Worm (Caenorhabditis elegans) whole organism, L4 larva: Measurements from ENCODE around the gene rict-1.

Source experiments
- F44E2.7 ChIP-seq: fragments of 200-800 bp; sonication (Bioruptor generic); IDR thresholded peaks from 2 replicates; pipeline ENCODE4 v2.1.2; 2022; ENCODE audit warnings: missing genetic modification characterization, missing compliant biosample characterization
- F49E8.2 ChIP-seq: sonication (generic microtip); optimal IDR thresholded peaks from 2 replicates; lab custom pipeline; 2016; ENCODE audit warnings: missing compliant biosample characterization, mild to moderate bottlenecking, missing genetic modification characterization, borderline replicate concordance
- Y48G9A.11 ChIP-seq: fragments of 200-800 bp; sonication (Bioruptor generic); IDR thresholded peaks from 2 replicates; pipeline ENCODE4 v1.3.6; 2022; ENCODE audit warnings: missing genetic modification reagents, missing genetic modification characterization, missing compliant biosample characterization
- aha-1 ChIP-seq: fragments of 150-350 bp; peaks from one replicate; lab custom pipeline; 2014; ENCODE audit warnings: missing biosample characterization, missing genetic modification characterization
- aly-2 ChIP-seq: sonication (generic microtip); optimal IDR thresholded peaks from 2 replicates; lab custom pipeline; 2018; ENCODE audit warnings: missing biosample characterization, missing genetic modification characterization
- attf-4 ChIP-seq: sonication (generic microtip); optimal IDR thresholded peaks from 3 replicates; lab custom pipeline; 2017; ENCODE audit warnings: missing biosample characterization, missing genetic modification characterization
- ceh-28 ChIP-seq: fragments of 150-350 bp; optimal IDR thresholded peaks from 2 replicates; lab custom pipeline; 2014; ENCODE audit warnings: missing biosample characterization, missing genetic modification reagents, missing genetic modification characterization
- ceh-44 ChIP-seq: fragments of 200-800 bp; sonication (Bioruptor generic); IDR thresholded peaks from 2 replicates; pipeline ENCODE4 v1.3.6; 2022; ENCODE audit warnings: missing genetic modification reagents, missing genetic modification characterization, missing compliant biosample characterization
- ceh-82 ChIP-seq: sonication (generic microtip); optimal IDR thresholded peaks from 2 replicates; lab custom pipeline; 2017; ENCODE audit warnings: missing biosample characterization, missing genetic modification characterization
- ctbp-1 ChIP-seq: fragments of 200-800 bp; sonication (Bioruptor generic); IDR thresholded peaks from 2 replicates; pipeline ENCODE4 v1.3.6; 2022; ENCODE audit warnings: missing genetic modification reagents, missing genetic modification characterization, missing compliant biosample characterization
- daf-16 ChIP-seq, 3 experiments: sonication (generic microtip); optimal IDR thresholded peaks; 2 replicates each; lab custom pipeline; 2016 to 2017; ENCODE audit warnings: missing genetic modification characterization in 3 of 3, missing genetic modification reagents in 3 of 3, mild to moderate bottlenecking in 2 of 3, missing compliant biosample characterization in 2 of 3, missing biosample characterization in 1 of 3, moderate library complexity in 1 of 3
- dmd-6 ChIP-seq: fragments of 200-800 bp; sonication (Bioruptor generic); IDR thresholded peaks from 2 replicates; pipeline ENCODE4 v1.3.6; 2022; ENCODE audit warnings: missing genetic modification reagents, missing genetic modification characterization, missing compliant biosample characterization
- dve-1 ChIP-seq: sonication (generic microtip); optimal IDR thresholded peaks from 2 replicates; lab custom pipeline; 2017; ENCODE audit warnings: antibody characterized with exemption, mild to moderate bottlenecking, missing genetic modification characterization, missing compliant biosample characterization; ENCODE audit not compliant: insufficient read depth
- fkh-10 ChIP-seq: fragments of 150-350 bp; optimal IDR thresholded peaks from 2 replicates; lab custom pipeline; 2014; ENCODE audit warnings: missing biosample characterization, missing genetic modification reagents, missing genetic modification characterization
- hif-1 ChIP-seq, 2 experiments: sonication (generic microtip); optimal IDR thresholded peaks; 2 replicates each; lab custom pipeline; 2016 to 2017; ENCODE audit warnings: missing compliant biosample characterization in 2 of 2, missing genetic modification characterization in 2 of 2, missing genetic modification reagents in 2 of 2, missing genotype in 2 of 2, mild to moderate bottlenecking in 1 of 2
- hlh-11 ChIP-seq: fragments of 200-800 bp; sonication (Bioruptor generic); optimal IDR thresholded peaks from 2 replicates; lab custom pipeline; 2018; ENCODE audit warnings: mild to moderate bottlenecking, missing genetic modification characterization, missing compliant biosample characterization
- hlh-30 ChIP-seq: sonication (generic microtip); optimal IDR thresholded peaks from 2 replicates; lab custom pipeline; 2017; ENCODE audit warnings: antibody characterized with exemption, mild to moderate bottlenecking, missing genetic modification characterization, missing compliant biosample characterization; ENCODE audit not compliant: insufficient read depth
- hmg-1.1 ChIP-seq: fragments of 200-800 bp; sonication (Bioruptor generic); IDR thresholded peaks from 2 replicates; pipeline ENCODE4 v1.3.6; 2022; ENCODE audit warnings: missing genetic modification reagents, missing genetic modification characterization, missing compliant biosample characterization
- lir-3 ChIP-seq: sonication (generic microtip); optimal IDR thresholded peaks from 2 replicates; lab custom pipeline; 2016; ENCODE audit warnings: mild to moderate bottlenecking, missing genetic modification characterization, missing compliant biosample characterization
- madf-9 ChIP-seq: fragments of 200-800 bp; sonication (Bioruptor generic); conservative IDR thresholded peaks from 2 replicates; pipeline ENCODE4 v1.3.6; 2022; ENCODE audit warnings: missing genetic modification reagents, missing genetic modification characterization, missing compliant biosample characterization
- mdl-1 ChIP-seq, 2 experiments: fragments of 150-350 bp in 1 of 2; sonication (generic microtip) in 1 of 2; optimal IDR thresholded peaks; 2 replicates each; lab custom pipeline; 2014 to 2017; ENCODE audit warnings: missing biosample characterization in 2 of 2, missing genetic modification characterization in 2 of 2
- mdt-29 ChIP-seq: fragments of 200-800 bp; sonication (Bioruptor generic); IDR thresholded peaks from 2 replicates; pipeline ENCODE4 v1.3.6; 2022; ENCODE audit warnings: missing genetic modification reagents, missing genetic modification characterization, missing compliant biosample characterization
- mep-1 ChIP-seq: fragments of 150-350 bp; sonication (generic microtip); optimal IDR thresholded peaks from 3 replicates; lab custom pipeline; 2014; ENCODE audit warnings: missing biosample characterization, missing genetic modification characterization
- mes-2 ChIP-seq: sonication (generic microtip); optimal IDR thresholded peaks from 2 replicates; lab custom pipeline; 2016; ENCODE audit warnings: missing genotype, mild to moderate bottlenecking, missing genetic modification characterization, missing compliant biosample characterization; ENCODE audit not compliant: poor library complexity, severe bottlenecking
- mxl-3 ChIP-seq: fragments of 200-800 bp; sonication (Bioruptor generic); optimal IDR thresholded peaks from 2 replicates; lab custom pipeline; 2018; ENCODE audit warnings: mild to moderate bottlenecking, missing genetic modification characterization, missing compliant biosample characterization
- nhr-10 ChIP-seq: fragments of 150-350 bp; optimal IDR thresholded peaks from 2 replicates; lab custom pipeline; 2014; ENCODE audit warnings: missing biosample characterization, missing genetic modification characterization
- nhr-102 ChIP-seq: sonication (generic microtip); optimal IDR thresholded peaks from 2 replicates; lab custom pipeline; 2016; ENCODE audit warnings: mild to moderate bottlenecking, missing genetic modification characterization, moderate library complexity, missing compliant biosample characterization
- nhr-111 ChIP-seq: fragments of 200-800 bp; sonication (Bioruptor generic); optimal IDR thresholded peaks from 2 replicates; lab custom pipeline; 2018; ENCODE audit warnings: mild to moderate bottlenecking, missing genetic modification characterization, missing compliant biosample characterization
- nhr-28 ChIP-seq: fragments of 150-350 bp; optimal IDR thresholded peaks from 2 replicates; lab custom pipeline; 2014; ENCODE audit warnings: missing biosample characterization, missing genetic modification characterization
- nhr-48 ChIP-seq: sonication (generic microtip); optimal IDR thresholded peaks from 2 replicates; lab custom pipeline; 2016; ENCODE audit warnings: mild to moderate bottlenecking, missing genetic modification characterization, missing compliant biosample characterization
- nhr-76 ChIP-seq: fragments of 150-350 bp; optimal IDR thresholded peaks from 2 replicates; lab custom pipeline; 2014; ENCODE audit warnings: missing biosample characterization, missing genetic modification characterization
- nhr-77 ChIP-seq: fragments of 150-350 bp; optimal IDR thresholded peaks from 2 replicates; lab custom pipeline; 2014; ENCODE audit warnings: missing biosample characterization, missing genetic modification characterization
- php-3 ChIP-seq: fragments of 200-800 bp; sonication (Bioruptor generic); IDR thresholded peaks from 2 replicates; pipeline ENCODE4 v1.3.6; 2022; ENCODE audit warnings: missing genetic modification reagents, missing genetic modification characterization, missing compliant biosample characterization
- saeg-2 ChIP-seq: fragments of 200-800 bp; sonication (Bioruptor generic); IDR thresholded peaks from 2 replicates; pipeline ENCODE4 v1.3.6; 2022; ENCODE audit warnings: missing genetic modification reagents, missing genetic modification characterization, missing compliant biosample characterization
- snpc-1.2 ChIP-seq: fragments of 200-800 bp; sonication (Bioruptor generic); IDR thresholded peaks from 2 replicates; pipeline ENCODE4 v1.3.6; 2022; ENCODE audit warnings: missing genetic modification reagents, missing genetic modification characterization, missing compliant biosample characterization
- spr-3 ChIP-seq: fragments of 200-800 bp; sonication (Bioruptor generic); optimal IDR thresholded peaks from 2 replicates; lab custom pipeline; 2018; ENCODE audit warnings: mild to moderate bottlenecking, missing genetic modification characterization, missing compliant biosample characterization
- tag-97 ChIP-seq: fragments of 200-800 bp; sonication (Bioruptor generic); IDR thresholded peaks from 2 replicates; pipeline ENCODE4 v1.3.6; 2022; ENCODE audit warnings: missing genetic modification characterization, missing compliant biosample characterization
- unc-130 ChIP-seq: sonication (generic microtip); optimal IDR thresholded peaks from 2 replicates; lab custom pipeline; 2016; ENCODE audit warnings: missing genetic modification reagents, missing genetic modification characterization, missing compliant biosample characterization
- unc-62 ChIP-seq, 3 experiments: fragments of 150-350 bp in 1 of 3; sonication (generic microtip); optimal IDR thresholded peaks in 2 of 3; peaks in 1 of 3; 1 replicate in 1 of 3; 2 replicates in 2 of 3; lab custom pipeline; 2014 to 2017; ENCODE audit warnings: missing biosample characterization in 3 of 3, missing genetic modification characterization in 3 of 3, missing genetic modification reagents in 3 of 3, missing genotype in 1 of 3
- zfp-2 ChIP-seq: sonication (generic microtip); optimal IDR thresholded peaks from 2 replicates; lab custom pipeline; 2016; ENCODE audit warnings: mild to moderate bottlenecking, missing genetic modification characterization, missing compliant biosample characterization

rict-1 gene

ce11 chrII:13116710-13117109 is at the start of gene rict-1:
Gene rict-1, minus strand, starts transcription at chrII:13116810.
- TF ChIP-seq zfp-2 (tag; lab: Kevin White, UChicago): no peak
- peak in 1 of 2 experiments; percentile 89 for TF ChIP-seq unc-62 (GFP tag; optimal IDR thresholded peaks at IDR 0.05 in 1 of 2; lab: Kevin White, UChicago)
- no peak for TF ChIP-seq unc-62 (tag; optimal IDR thresholded peaks at IDR 0.05; lab: Kevin White, UChicago)
- TF ChIP-seq ceh-28 (tag; lab: Kevin White, UChicago): no peak
- no peak for TF ChIP-seq fkh-10 (GFP tag; lab: Kevin White, UChicago)

ce11 chrII:13165683-13166259 is 49.2 kb upstream of the rict-1 start, which contains the start of gene moe-3:
Gene moe-3, minus strand, starts transcription at chrII:13165733.
- TF ChIP-seq nhr-48 (tag; lab: Kevin White, UChicago) (peak; percentile 57), mdl-1 (tag; optimal IDR thresholded peaks at IDR 0.05; lab: Kevin White, UChicago) (peak in 1 of 2 experiments; percentile 13), hlh-11 (tag; lab: Kevin White, UChicago) (peak; percentile 87), ceh-44 (GFP tag; lab: Robert Waterston, UW) (no peak), nhr-28 (tag; lab: Kevin White, UChicago) (peak; percentile 61), nhr-102 (tag; lab: Kevin White, UChicago) (peak; percentile 9), nhr-111 (GFP tag; lab: Kevin White, UChicago) (no peak), unc-62 (GFP tag; optimal IDR thresholded peaks at IDR 0.05 in 1 of 2; lab: Kevin White, UChicago) (peak in 1 of 2 experiments; percentile 40), unc-62 (tag; optimal IDR thresholded peaks at IDR 0.05; lab: Kevin White, UChicago) (no peak), nhr-76 (no peak), dve-1 (tag; lab: Kevin White, UChicago) (peak; percentile 68), daf-16 (GFP tag; optimal IDR thresholded peaks at IDR 0.05; lab: Kevin White, UChicago) (no peak), daf-16 (tag; optimal IDR thresholded peaks at IDR 0.05; lab: Kevin White, UChicago) (peak; percentile 63), dmd-6 (GFP tag; lab: Robert Waterston, UW) (peak; percentile 82), aha-1 (tag; lab: Kevin White, UChicago) (peak; percentile 53), unc-130 (GFP tag; lab: Kevin White, UChicago) (no peak), nhr-77 (tag; lab: Kevin White, UChicago) (peak; percentile 48), hlh-30 (tag; lab: Kevin White, UChicago) (peak; percentile 93), hif-1 (tag; optimal IDR thresholded peaks at IDR 0.05; lab: Kevin White, UChicago) (no peak), php-3 (0 out of 2 replicates have a peak, but pooled peaks have one; percentile 25), mep-1 (tag; lab: Kevin White, UChicago) (peak; percentile 15), mdt-29 (GFP tag; lab: Robert Waterston, UW) (no peak)

ce11 chrII:13164062-13164461 is 47.5 kb upstream of the rict-1 start:
- TF ChIP-seq ceh-82 (tag; lab: Kevin White, UChicago): no peak
- TF ChIP-seq hif-1 (tag; optimal IDR thresholded peaks at IDR 0.05; lab: Kevin White, UChicago): no peak
- TF ChIP-seq mes-2 (tag; lab: Kevin White, UChicago): no peak
- TF ChIP-seq snpc-1.2 (GFP tag; lab: Robert Waterston, UW): no peak
- TF ChIP-seq aha-1 (tag; lab: Kevin White, UChicago): peak; percentile 94
- no peak for TF ChIP-seq nhr-10 (tag; lab: Kevin White, UChicago)
- TF ChIP-seq, all 104 proteins: peak for 1

ce11 chrII:13163009-13163408 is 46.4 kb upstream of the rict-1 start:
- TF ChIP-seq aha-1 (tag; lab: Kevin White, UChicago) (peak; percentile 92), lir-3 (no peak)
- TF ChIP-seq, all 104 proteins: peak for 1

- TF ChIP-seq saeg-2 (GFP tag; lab: Robert Waterston, UW): no peak
- no peak for TF ChIP-seq Y48G9A.11
- TF ChIP-seq tag-97: no peak
- TF ChIP-seq unc-62 (GFP tag; optimal IDR thresholded peaks at IDR 0.05 in 1 of 2; lab: Kevin White, UChicago): no peak
- TF ChIP-seq unc-62 (tag; optimal IDR thresholded peaks at IDR 0.05; lab: Kevin White, UChicago): no peak
- TF ChIP-seq F44E2.7 (GFP tag; lab: Robert Waterston, UW): no peak
- TF ChIP-seq aly-2: no peak
- TF ChIP-seq F49E8.2 (tag; lab: Kevin White, UChicago): no peak
- no peak for TF ChIP-seq dmd-6 (GFP tag; lab: Robert Waterston, UW)
- TF ChIP-seq hmg-1.1: no peak
- TF ChIP-seq spr-3 (GFP tag; lab: Kevin White, UChicago): peak; percentile 16
- no peak for TF ChIP-seq mxl-3
- no peak for TF ChIP-seq attf-4 (tag; lab: Kevin White, UChicago)
- TF ChIP-seq php-3: no peak
- TF ChIP-seq madf-9 (GFP tag; lab: Robert Waterston, UW): no peak
- no peak for TF ChIP-seq dve-1 (tag; lab: Kevin White, UChicago)
- TF ChIP-seq ctbp-1: no peak
- no peak for TF ChIP-seq ceh-44 (GFP tag; lab: Robert Waterston, UW)
- no peak for TF ChIP-seq fkh-10 (GFP tag; lab: Kevin White, UChicago)
These were observed 43.3 kb upstream of the rict-1 start for ce11 chrII:13159869-13160268.
